Worm (Caenorhabditis elegans) whole organism, L4/young adult: ENCODE data around the gene clh-2.
A peak's percentile ranks its signal among the peaks of the same experiment; 100 is the strongest.

Experiments
- W03F9.2 ChIP-seq: fragments of 150-350 bp; optimal IDR thresholded peaks from 2 replicates; lab custom pipeline; 2014; ENCODE audit warnings: missing biosample characterization, missing genetic modification characterization
- dao-5 ChIP-seq: sonication (generic microtip); optimal IDR thresholded peaks from 2 replicates; lab custom pipeline; 2016; ENCODE audit warnings: missing genotype, missing genetic modification characterization, moderate library complexity, missing compliant biosample characterization
- him-1 ChIP-seq: sonication (generic microtip); optimal IDR thresholded peaks from 2 replicates; lab custom pipeline; 2016; ENCODE audit warnings: missing genotype, missing genetic modification reagents, missing genetic modification characterization, missing compliant biosample characterization

clh-2 gene

ce11 chrII:11377700-11378099, 26.0 kb downstream of the clh-2 start:
- TF ChIP-seq him-1 (tag; lab: Kevin White, UChicago), result no peak
- no peak for TF ChIP-seq W03F9.2 (tag; lab: Kevin White, UChicago)
- no peak for TF ChIP-seq dao-5 (tag; lab: Kevin White, UChicago)

ce11 chrII:11383058-11383457, 31.4 kb downstream of the clh-2 start, which contains the start of the genes C33B4.5 and C33B4.4:
C33B4.5 (plus strand) TSS chrII:11383327.
C33B4.4 (minus strand) TSS chrII:11383442.
- TF ChIP-seq dao-5 (tag; lab: Kevin White, UChicago) (no peak), him-1 (tag; lab: Kevin White, UChicago) (no peak), W03F9.2 (tag; lab: Kevin White, UChicago) (no peak)

- TF ChIP-seq dao-5 (tag; lab: Kevin White, UChicago) (no peak), him-1 (tag; lab: Kevin White, UChicago) (no peak), W03F9.2 (tag; lab: Kevin White, UChicago) (no peak)
These were observed 32.4 kb downstream of the clh-2 start for ce11 chrII:11384099-11384498.

- TF ChIP-seq him-1 (tag; lab: Kevin White, UChicago) (no peak), W03F9.2 (tag; lab: Kevin White, UChicago) (no peak), dao-5 (tag; lab: Kevin White, UChicago) (no peak)
These were observed 35.3 kb downstream of the clh-2 start for ce11 chrII:11386950-11387349.

- TF ChIP-seq dao-5 (tag; lab: Kevin White, UChicago), result no peak
- no peak for TF ChIP-seq W03F9.2 (tag; lab: Kevin White, UChicago)
- no peak for TF ChIP-seq him-1 (tag; lab: Kevin White, UChicago)
These were observed 39.2 kb downstream of the clh-2 start, which contains the start of gene shn-1 for ce11 chrII:11390865-11391264. shn-1 (minus strand) TSS chrII:11390965.

- TF ChIP-seq W03F9.2 (tag; lab: Kevin White, UChicago), result no peak
- TF ChIP-seq dao-5 (tag; lab: Kevin White, UChicago), result no peak
- no peak for TF ChIP-seq him-1 (tag; lab: Kevin White, UChicago)
These were observed 40.7 kb downstream of the clh-2 start for ce11 chrII:11392390-11392789.

ce11 chrII:11393787-11394186, 42.1 kb downstream of the clh-2 start:
- TF ChIP-seq W03F9.2 (tag; lab: Kevin White, UChicago) (no peak), him-1 (tag; lab: Kevin White, UChicago) (no peak), dao-5 (tag; lab: Kevin White, UChicago) (no peak)

ce11 chrII:11396217-11396616, 44.5 kb downstream of the clh-2 start:
- TF ChIP-seq him-1 (tag; lab: Kevin White, UChicago) (no peak), dao-5 (tag; lab: Kevin White, UChicago) (no peak), W03F9.2 (tag; lab: Kevin White, UChicago) (no peak)

- TF ChIP-seq him-1 (tag; lab: Kevin White, UChicago) (no peak), W03F9.2 (tag; lab: Kevin White, UChicago) (no peak), dao-5 (tag; lab: Kevin White, UChicago) (no peak)
These were observed 47.1 kb downstream of the clh-2 start for ce11 chrII:11398787-11399186.

- TF ChIP-seq W03F9.2 (tag; lab: Kevin White, UChicago), result no peak
- TF ChIP-seq him-1 (tag; lab: Kevin White, UChicago), result no peak
- TF ChIP-seq dao-5 (tag; lab: Kevin White, UChicago), result no peak
These were observed 48.7 kb downstream of the clh-2 start for ce11 chrII:11400386-11400785.

- no peak for TF ChIP-seq W03F9.2 (tag; lab: Kevin White, UChicago)
- no peak for TF ChIP-seq dao-5 (tag; lab: Kevin White, UChicago)
- TF ChIP-seq him-1 (tag; lab: Kevin White, UChicago), result no peak
These were observed 58.0 kb downstream of the clh-2 start, which contains the start of gene C05D12.7 for ce11 chrII:11409678-11410133. C05D12.7 (plus strand) TSS chrII:11410083.

ce11 chrII:11415672-11416071, 64.0 kb downstream of the clh-2 start, which contains the start of gene C05D12.1:
C05D12.1 (minus strand) TSS chrII:11415772.
- TF ChIP-seq him-1 (tag; lab: Kevin White, UChicago) (no peak), dao-5 (tag; lab: Kevin White, UChicago) (no peak), W03F9.2 (tag; lab: Kevin White, UChicago) (no peak)

- no peak for TF ChIP-seq W03F9.2 (tag; lab: Kevin White, UChicago)
- TF ChIP-seq him-1 (tag; lab: Kevin White, UChicago), result no peak
- no peak for TF ChIP-seq dao-5 (tag; lab: Kevin White, UChicago)
These were observed 66.3 kb downstream of the clh-2 start, which contains the start of gene C05D12.2 for ce11 chrII:11417999-11418398. C05D12.2 (plus strand) TSS chrII:11418299.

- TF ChIP-seq dao-5 (tag; lab: Kevin White, UChicago), result no peak
- peak; percentile 2 for TF ChIP-seq W03F9.2 (tag; lab: Kevin White, UChicago)
- TF ChIP-seq him-1 (tag; lab: Kevin White, UChicago), result no peak
These were observed 66.8 kb downstream of the clh-2 start for ce11 chrII:11418476-11418875.
